Fruit fly (Drosophila melanogaster): ENCODE results near the gene CG4914.

DNA sequence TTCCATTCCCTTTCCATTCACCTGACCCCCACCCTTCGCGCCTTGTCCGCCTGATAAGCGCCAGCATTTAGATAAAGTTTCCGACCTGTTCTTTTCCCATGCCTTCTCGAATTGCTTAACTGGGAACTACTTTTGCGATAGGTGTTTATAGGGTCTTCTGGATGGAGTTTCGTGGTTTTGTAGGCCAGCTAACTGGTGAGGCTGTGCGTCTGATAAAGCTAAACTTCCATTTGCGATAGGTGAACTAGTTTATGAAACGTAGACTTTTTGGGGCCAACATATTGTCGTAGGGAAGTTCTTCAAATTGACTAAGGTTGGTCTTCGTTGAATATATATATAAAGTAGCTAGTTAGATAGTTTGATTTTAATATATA, 42.4 kb downstream of the CG4914 start:
- TF ChIP-seq usp (GFP tag; optimal IDR thresholded peaks at IDR 0.05) (no peak), CG8478 (optimal IDR thresholded peaks at IDR 0.05) (no peak), EcR (GFP tag; optimal IDR thresholded peaks at IDR 0.05) (no peak), psq (optimal IDR thresholded peaks at IDR 0.05) (no peak), Dll (optimal IDR thresholded peaks at IDR 0.05) (no peak)

All from whole organism.